Fruit fly (Drosophila melanogaster) whole organism, wandering third instar larva: ENCODE results near the gene CG32032.

ENCODE experiments used
- CrebA ChIP-seq: fragments of 200-800 bp; sonication (Bioruptor generic); optimal IDR thresholded peaks from 2 replicates; lab custom pipeline; 2016; ENCODE audit warnings: missing biosample characterization, mild to moderate bottlenecking, missing genetic modification characterization, borderline replicate concordance
- br ChIP-seq: fragments of 200-800 bp; sonication (Bioruptor generic); optimal IDR thresholded peaks from 2 replicates; lab custom pipeline; 2016; ENCODE audit warnings: missing biosample characterization, missing genetic modification characterization
- lola ChIP-seq: fragments of >200 bp; optimal IDR thresholded peaks from 2 replicates; lab custom pipeline; 2017; ENCODE audit warnings: missing biosample characterization, missing genetic modification characterization
- pan ChIP-seq: fragments of >200 bp; optimal IDR thresholded peaks from 2 replicates; lab custom pipeline; 2017
- usp ChIP-seq: fragments of >200 bp; optimal IDR thresholded peaks from 2 replicates; lab custom pipeline; 2017; ENCODE audit warnings: missing biosample characterization, missing genetic modification characterization

DNA sequence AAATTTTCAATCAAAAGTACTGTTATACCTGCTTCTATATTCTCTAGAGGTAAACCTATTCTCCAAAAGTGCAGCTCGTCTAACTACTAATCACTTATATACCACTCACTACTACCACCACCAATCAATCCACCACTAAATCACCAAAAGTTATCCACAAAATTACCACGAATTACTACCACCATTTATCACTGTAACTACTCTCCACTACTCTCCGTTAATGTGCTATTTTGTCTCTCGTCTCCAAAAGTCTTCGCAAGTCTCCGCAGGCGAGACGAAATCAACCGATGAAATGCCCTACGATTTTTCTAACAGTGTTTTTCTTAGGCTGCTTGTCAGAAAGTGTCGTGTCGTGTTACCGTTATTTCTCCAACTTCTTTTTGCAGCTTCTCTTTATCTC lies 49.1 kb downstream of the CG32032 start:
- TF ChIP-seq usp (GFP tag; lab: Kevin White, UChicago), result no peak
- TF ChIP-seq br, result no peak
- no peak for TF ChIP-seq pan (lab: Kevin White, UChicago)
- TF ChIP-seq CrebA (GFP tag; lab: Kevin White, UChicago), result no peak
- no peak for TF ChIP-seq lola (GFP tag; lab: Kevin White, UChicago)
